Fruit fly (Drosophila melanogaster): ENCODE data around the gene CG11927.

The CG11927 gene

dm6 chr2L:4847191-4847853, at the start of gene CG11927, which contains the start of gene mxt (continued):
- TF ChIP-seq Gsc (GFP tag; IDR thresholded peaks at IDR 0.05) (0 out of 2 replicates have a peak, but pooled peaks have one; percentile 18), CG34422 (GFP tag; IDR thresholded peaks at IDR 0.05) (peak; percentile 44; the same call in 1 of the 3 replicates), CG12769 (tag; optimal IDR thresholded peaks at IDR 0.05) (no peak), fd3F (GFP tag; optimal IDR thresholded peaks at IDR 0.05) (peak; percentile 23), CG18599 (GFP tag; optimal IDR thresholded peaks at IDR 0.05) (no peak), pb (GFP tag; optimal IDR thresholded peaks at IDR 0.05) (no peak), so (GFP tag; IDR thresholded peaks at IDR 0.05) (no peak), Scr (GFP tag; IDR thresholded peaks at IDR 0.05; ENCODE audit: partially characterized antibody) (peak; percentile 92), CG15696 (tag; optimal IDR thresholded peaks at IDR 0.05) (peak; percentile 23), Nf-YB (GFP tag; optimal IDR thresholded peaks at IDR 0.05) (no peak), Med (GFP tag) (peak; percentile 86), Meics (GFP tag; optimal IDR thresholded peaks at IDR 0.05) (peak; percentile 40), CG2678 (tag; optimal IDR thresholded peaks at IDR 0.05) (no peak), gsb (GFP tag; IDR thresholded peaks at IDR 0.05) (no peak), sc (optimal IDR thresholded peaks at IDR 0.05) (no peak), sc (GFP tag; optimal IDR thresholded peaks at IDR 0.05) (no peak), CG18011 (GFP tag; optimal IDR thresholded peaks at IDR 0.05) (no peak), MESR4 (GFP tag; optimal IDR thresholded peaks at IDR 0.05) (no peak), CG4854 (GFP tag; optimal IDR thresholded peaks at IDR 0.05) (no peak), CG3407 (GFP tag; optimal IDR thresholded peaks at IDR 0.05) (no peak), CG6689 (GFP tag; IDR thresholded peaks at IDR 0.05) (0 out of 2 replicates have a peak, but pooled peaks have one; percentile 28), CG4404 (GFP tag; IDR thresholded peaks at IDR 0.05) (0 out of 2 replicates have a peak, but pooled peaks have one; percentile 9), CG8388 (GFP tag; optimal IDR thresholded peaks at IDR 0.05) (peak; percentile 3), CG15073 (GFP tag; optimal IDR thresholded peaks at IDR 0.05) (no peak), shn (GFP tag; optimal IDR thresholded peaks at IDR 0.05) (peak; percentile 49), CG4282 (GFP tag; optimal IDR thresholded peaks at IDR 0.05) (no peak), CG10366 (GFP tag; IDR thresholded peaks at IDR 0.05) (peak; percentile 59), ash1 (GFP tag; optimal IDR thresholded peaks at IDR 0.05) (no peak), Gug (GFP tag; IDR thresholded peaks at IDR 0.05) (peak; percentile 83), CG2120 (GFP tag; optimal IDR thresholded peaks at IDR 0.05) (peak; percentile 73), dati (GFP tag; IDR thresholded peaks at IDR 0.05) (no peak), Neu2 (GFP tag; optimal IDR thresholded peaks at IDR 0.05; ENCODE audit: borderline replicate concordance) (no peak), CG32772 (GFP tag; IDR thresholded peaks at IDR 0.05) (0 out of 2 replicates have a peak, but pooled peaks have one; percentile 26), vnd (GFP tag; IDR thresholded peaks at IDR 0.05; ENCODE audit: partially characterized antibody) (peak; percentile 81), Deaf1 (tag; optimal IDR thresholded peaks at IDR 0.05) (no peak), eve (GFP tag; optimal IDR thresholded peaks at IDR 0.05) (no peak), lmd (GFP tag; IDR thresholded peaks at IDR 0.05) (no peak), ci (GFP tag; IDR thresholded peaks at IDR 0.05) (peak; percentile 72), abd-A (tag; optimal IDR thresholded peaks at IDR 0.05) (no peak), CG2199 (GFP tag; IDR thresholded peaks at IDR 0.05) (no peak), CG5180 (GFP tag; optimal IDR thresholded peaks at IDR 0.05) (no peak), CG12659 (GFP tag; optimal IDR thresholded peaks at IDR 0.05) (peak; percentile 57), CG10462 (GFP tag; optimal IDR thresholded peaks at IDR 0.05) (no peak), mld (GFP tag; IDR thresholded peaks at IDR 0.05; ENCODE audit: partially characterized antibody) (peak; percentile 88; the same call in 2 of the 3 replicates), CG17361 (GFP tag; IDR thresholded peaks at IDR 0.05) (peak; percentile 71), Mes4 (GFP tag; optimal IDR thresholded peaks at IDR 0.05) (no peak), trem (tag; optimal IDR thresholded peaks at IDR 0.05) (peak; percentile 10), HLH4C (GFP tag; IDR thresholded peaks at IDR 0.05; ENCODE audit: partially characterized antibody) (peak; percentile 76; the same call in 2 of the 3 replicates), hb (GFP tag; IDR thresholded peaks at IDR 0.05; ENCODE audit: partially characterized antibody) (peak; percentile 75)
